Fruit fly (Drosophila melanogaster) whole organism, adult: ENCODE data around the gene CG9550.
A peak's percentile ranks its signal among the peaks of the same experiment; 100 is the strongest.

Source experiments
- CG11617 ChIP-seq: fragments of 200-800 bp; sonication (Bioruptor generic); optimal IDR thresholded peaks from 2 replicates; lab custom pipeline; 2017; ENCODE audit warnings: mild to moderate bottlenecking, missing biosample characterization, missing genetic modification reagents, missing genetic modification characterization
- CG12768 ChIP-seq: fragments of 200-800 bp; sonication (Bioruptor generic); optimal IDR thresholded peaks from 2 replicates; lab custom pipeline; 2017; ENCODE audit warnings: missing biosample characterization, missing genetic modification characterization, mild to moderate bottlenecking, moderate library complexity, missing genetic modification reagents
- CG14711 ChIP-seq: fragments of 200-800 bp; sonication (Bioruptor generic); optimal IDR thresholded peaks from 2 replicates; lab custom pipeline; 2018; ENCODE audit warnings: missing biosample characterization, mild to moderate bottlenecking, missing genetic modification characterization, moderate library complexity
- CG1620 ChIP-seq: fragments of 200-800 bp; sonication (Bioruptor generic); optimal IDR thresholded peaks from 2 replicates; lab custom pipeline; 2016; ENCODE audit warnings: missing biosample characterization, missing genetic modification characterization
- CG33017 ChIP-seq: fragments of 200-800 bp; sonication (Bioruptor generic); optimal IDR thresholded peaks from 2 replicates; lab custom pipeline; 2018; ENCODE audit warnings: missing biosample characterization, mild to moderate bottlenecking, missing genetic modification characterization, moderate library complexity
- CG5204 ChIP-seq: fragments of 200-800 bp; sonication (Bioruptor generic); optimal IDR thresholded peaks from 2 replicates; lab custom pipeline; 2016; ENCODE audit warnings: missing biosample characterization, missing genetic modification characterization
- CG7045 ChIP-seq: fragments of 200-800 bp; sonication (Bioruptor generic); optimal IDR thresholded peaks from 2 replicates; lab custom pipeline; 2017; ENCODE audit warnings: missing biosample characterization, mild to moderate bottlenecking, missing genetic modification characterization
- CG7101 ChIP-seq: fragments of 200-800 bp; sonication (Bioruptor generic); optimal IDR thresholded peaks from 2 replicates; lab custom pipeline; 2018; ENCODE audit warnings: missing biosample characterization, mild to moderate bottlenecking, missing genetic modification characterization, moderate library complexity
- Clk ChIP-seq: fragments of 200-800 bp; sonication (Bioruptor generic); optimal IDR thresholded peaks from 2 replicates; lab custom pipeline; 2017; ENCODE audit warnings: missing biosample characterization, missing genetic modification characterization
- Crg-1 ChIP-seq: fragments of 200-800 bp; sonication (Bioruptor generic); optimal IDR thresholded peaks from 2 replicates; lab custom pipeline; 2016; ENCODE audit warnings: missing biosample characterization, missing genetic modification characterization
- Hr96 ChIP-seq: fragments of 200-800 bp; sonication (Bioruptor generic); optimal IDR thresholded peaks from 2 replicates; lab custom pipeline; 2016; ENCODE audit warnings: missing biosample characterization, missing genetic modification characterization
- Mnt ChIP-seq: fragments of 200-800 bp; sonication (Bioruptor generic); optimal IDR thresholded peaks from 2 replicates; lab custom pipeline; 2016; ENCODE audit warnings: missing biosample characterization, mild to moderate bottlenecking, missing genetic modification characterization
- bab1 ChIP-seq: fragments of 200-800 bp; sonication (Bioruptor generic); optimal IDR thresholded peaks from 3 replicates; lab custom pipeline; 2019; ENCODE audit warnings: missing biosample characterization, mild to moderate bottlenecking, missing genetic modification characterization, moderate library complexity
- cic ChIP-seq: fragments of 200-800 bp; sonication (Bioruptor generic); optimal IDR thresholded peaks from 2 replicates; lab custom pipeline; 2017; ENCODE audit warnings: missing biosample characterization, mild to moderate bottlenecking, missing genetic modification characterization, moderate library complexity
- kay ChIP-seq: fragments of 200-800 bp; sonication (Bioruptor generic); peaks from one replicate; lab custom pipeline; 2016; ENCODE audit warnings: missing biosample characterization, missing genetic modification characterization, borderline replicate concordance
- ovo ChIP-seq: fragments of 200-800 bp; sonication (Bioruptor generic); optimal IDR thresholded peaks from 2 replicates; lab custom pipeline; 2016; ENCODE audit warnings: missing biosample characterization, missing genetic modification characterization
- pad ChIP-seq: fragments of 200-800 bp; sonication (Bioruptor generic); optimal IDR thresholded peaks from 3 replicates; lab custom pipeline; 2017; ENCODE audit warnings: missing biosample characterization, missing genetic modification characterization, mild to moderate bottlenecking, moderate library complexity, missing genetic modification reagents
- tj ChIP-seq: fragments of 200-800 bp; sonication (Bioruptor generic); optimal IDR thresholded peaks from 3 replicates; lab custom pipeline; 2017; ENCODE audit warnings: missing biosample characterization, mild to moderate bottlenecking, missing genetic modification characterization, moderate library complexity

The CG9550 gene

dm6 chr2L:6532977-6533376 is 36.1 kb downstream of the CG9550 start:
- TF ChIP-seq tj (GFP tag; lab: Kevin White, UChicago) (peak; percentile 97), Clk (no peak)

DNA sequence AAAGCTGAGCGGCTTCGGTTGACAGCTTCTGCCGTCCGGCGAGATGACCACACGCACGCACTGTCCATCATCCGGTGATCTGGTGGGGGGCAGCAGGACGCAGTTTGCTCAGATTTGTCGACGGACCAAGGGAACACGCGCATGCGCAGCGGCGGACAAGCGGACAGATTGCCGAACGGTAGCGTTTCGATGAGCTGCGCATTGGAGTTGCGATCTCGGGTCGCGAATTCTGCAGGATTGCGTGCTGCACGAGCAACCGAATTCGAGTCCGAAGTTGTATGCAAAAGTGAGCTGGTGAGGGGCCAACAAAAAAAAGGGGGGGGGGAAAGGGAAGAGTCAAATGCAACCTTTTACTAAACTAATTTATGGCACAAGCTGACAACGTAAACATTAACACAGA is 36.9 kb downstream of the CG9550 start:
- TF ChIP-seq CG12768 (GFP tag; lab: Kevin White, UChicago) (no peak), CG7045 (GFP tag; lab: Kevin White, UChicago) (no peak), CG5204 (GFP tag; lab: Kevin White, UChicago) (no peak), Clk (no peak), kay (GFP tag; lab: Kevin White, UChicago) (no peak)

DNA sequence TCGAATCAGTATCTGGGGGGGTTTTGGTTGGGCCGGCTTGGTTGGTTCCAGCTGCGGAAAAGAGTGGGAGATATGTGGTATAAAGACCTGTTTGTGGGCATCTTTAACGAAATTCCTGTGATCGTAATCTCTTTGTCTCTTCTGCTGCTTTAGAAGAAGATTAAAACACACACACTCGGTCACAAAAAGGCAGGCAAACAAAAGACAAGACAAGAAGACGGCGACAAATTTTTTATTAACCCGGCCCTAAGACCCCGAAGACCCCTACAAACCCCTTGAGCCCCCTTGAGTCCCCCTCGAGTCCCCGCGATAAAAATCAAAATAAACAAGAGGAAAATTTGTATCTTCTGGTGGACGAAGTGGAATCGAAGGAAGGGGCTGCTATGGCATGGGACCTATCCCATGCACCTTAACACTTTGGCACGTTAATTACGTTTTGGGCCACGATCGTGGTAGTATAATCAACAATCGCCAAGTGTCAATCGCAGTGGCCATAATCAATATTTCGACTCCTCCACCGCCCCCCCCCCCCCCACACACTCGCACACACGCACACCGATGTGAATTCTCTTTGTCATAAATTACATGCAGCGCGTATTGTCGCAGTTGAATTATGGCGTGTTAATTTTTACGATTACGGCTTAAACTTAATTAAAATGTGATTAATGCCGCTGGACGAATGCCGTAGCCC is 37.4 kb downstream of the CG9550 start:
- TF ChIP-seq Hr96 (no peak), kay (GFP tag; lab: Kevin White, UChicago) (no peak), pad (no peak), Crg-1 (GFP tag; lab: Kevin White, UChicago) (no peak), Clk (no peak), CG5204 (GFP tag; lab: Kevin White, UChicago) (no peak)

dm6 chr2L:6536044-6536581 is 39.3 kb downstream of the CG9550 start:
- TF ChIP-seq tj (GFP tag; lab: Kevin White, UChicago) (peak; percentile 30), CG11617 (no peak)

DNA sequence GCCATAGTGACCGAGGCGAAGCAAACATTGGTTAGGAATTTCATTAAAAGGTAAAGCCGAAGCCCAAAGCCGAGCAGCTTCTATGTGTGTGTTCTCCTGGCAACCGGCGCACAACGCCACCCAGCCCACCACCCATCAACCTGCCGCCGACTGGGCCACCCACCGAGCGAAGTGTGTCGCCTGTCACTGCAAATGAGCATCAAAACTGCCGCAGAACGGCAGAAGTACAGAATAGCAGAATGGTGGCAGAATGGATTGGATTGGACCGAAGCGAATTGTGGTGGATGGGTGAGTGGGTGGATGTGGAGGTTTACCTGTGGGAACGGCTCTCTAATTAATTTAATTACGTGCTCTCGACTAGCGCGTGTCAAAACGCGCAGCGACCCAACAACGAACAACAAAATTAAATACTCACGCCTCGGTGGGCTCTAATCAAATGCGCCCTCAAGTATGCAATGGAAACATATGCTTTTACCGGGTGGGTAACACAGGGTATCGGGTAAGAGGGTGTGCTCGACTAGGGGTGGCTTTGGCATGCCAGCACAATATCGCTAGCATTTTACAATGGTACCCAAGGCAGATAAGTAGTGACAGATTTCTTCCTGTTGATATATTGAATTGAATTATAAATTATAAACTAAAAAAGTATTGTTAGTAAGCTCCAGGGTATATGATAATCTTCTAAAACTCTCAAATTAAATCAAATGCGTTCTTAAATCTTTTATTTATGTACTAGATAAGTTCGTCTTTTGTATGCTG is 42.9 kb downstream of the CG9550 start:
- TF ChIP-seq Crg-1 (GFP tag; lab: Kevin White, UChicago) (no peak), CG5204 (GFP tag; lab: Kevin White, UChicago) (no peak), CG14711 (no peak), pad (no peak), Clk (no peak), CG7045 (GFP tag; lab: Kevin White, UChicago) (no peak), Hr96 (no peak), CG12768 (GFP tag; lab: Kevin White, UChicago) (no peak), tj (GFP tag; lab: Kevin White, UChicago) (no peak), bab1 (GFP tag; lab: Kevin White, UChicago) (no peak), CG7101 (no peak), CG11617 (no peak), Mnt (GFP tag; lab: Kevin White, UChicago) (no peak), ovo (no peak)

dm6 chr2L:6546883-6547471 is 50.1 kb downstream of the CG9550 start, which contains the start of gene eya:
Gene eya, minus strand, starts transcription at chr2L:6546976.
- peak; percentile 24 for TF ChIP-seq tj (GFP tag; lab: Kevin White, UChicago)
- TF ChIP-seq kay (GFP tag; lab: Kevin White, UChicago): peak; percentile 55
- TF ChIP-seq CG7101: no peak
- no peak for TF ChIP-seq CG33017 (tag; lab: Kevin White, UChicago)
- no peak for TF ChIP-seq CG11617
- TF ChIP-seq CG5204 (GFP tag; lab: Kevin White, UChicago): no peak
- no peak for TF ChIP-seq bab1 (GFP tag; lab: Kevin White, UChicago)

dm6 chr2L:6547978-6548377 is 51.1 kb downstream of the CG9550 start:
- no peak for TF ChIP-seq cic (GFP tag; lab: Kevin White, UChicago)
- no peak for TF ChIP-seq CG1620 (GFP tag; lab: Kevin White, UChicago)
- TF ChIP-seq CG11617: no peak
- TF ChIP-seq Clk: no peak
